Fruit fly (Drosophila melanogaster): ENCODE results near the gene COX7AL.

dm6 chr3R:8368553-8368952, 25.1 kb downstream of the COX7AL start:
- TF ChIP-seq CG8478 (optimal IDR thresholded peaks at IDR 0.05) (no peak), CTCF (optimal IDR thresholded peaks at IDR 0.05) (no peak)

Measured in S2 (cell line).